Worm (Caenorhabditis elegans) whole organism, mixed stage, embryonic: ENCODE data around the gene srv-29.

ENCODE experiments used
- ceh-39 ChIP-seq: fragments of 150-350 bp; optimal IDR thresholded peaks from 2 replicates; lab custom pipeline; 2014; ENCODE audit warnings: missing biosample characterization, missing genetic modification characterization
- ceh-43 ChIP-seq: fragments of 200-800 bp; sonication (Bioruptor generic); optimal IDR thresholded peaks from 2 replicates; lab custom pipeline; 2018; ENCODE audit warnings: mild to moderate bottlenecking, missing genetic modification characterization, moderate library complexity, missing compliant biosample characterization
- drap-1 ChIP-seq: fragments of 200-800 bp; sonication (Bioruptor generic); optimal IDR thresholded peaks from 3 replicates; lab custom pipeline; 2018; ENCODE audit warnings: mild to moderate bottlenecking, missing genetic modification characterization, missing compliant biosample characterization
- elt-1 ChIP-seq: sonication (generic microtip); optimal IDR thresholded peaks from 2 replicates; lab custom pipeline; 2017; ENCODE audit warnings: missing genetic modification characterization, mild to moderate bottlenecking, missing compliant biosample characterization, antibody characterized with exemption, moderate library complexity, borderline replicate concordance; ENCODE audit not compliant: insufficient read depth
- elt-3 ChIP-seq: fragments of 150-350 bp; optimal IDR thresholded peaks from 2 replicates; lab custom pipeline; 2014; ENCODE audit warnings: missing biosample characterization, missing genetic modification characterization
- hlh-1 ChIP-seq: fragments of 150-350 bp; optimal IDR thresholded peaks from 2 replicates; lab custom pipeline; 2014; ENCODE audit warnings: missing biosample characterization, missing genetic modification reagents, missing genetic modification characterization
- lin-13 ChIP-seq: fragments of 150-350 bp; optimal IDR thresholded peaks from 2 replicates; lab custom pipeline; 2014; ENCODE audit warnings: missing biosample characterization, missing genetic modification characterization
- mab-5 ChIP-seq: fragments of 150-350 bp; optimal IDR thresholded peaks from 2 replicates; lab custom pipeline; 2014; ENCODE audit warnings: missing biosample characterization, missing genetic modification characterization
- nhr-12 ChIP-seq: fragments of 150-350 bp; optimal IDR thresholded peaks from 2 replicates; lab custom pipeline; 2014; ENCODE audit warnings: missing biosample characterization, missing genetic modification characterization
- snpc-4 ChIP-seq: fragments of 150-350 bp; optimal IDR thresholded peaks from 2 replicates; lab custom pipeline; 2014; ENCODE audit warnings: missing biosample characterization, missing genetic modification characterization
- sptf-1 ChIP-seq: sonication (generic microtip); optimal IDR thresholded peaks from 2 replicates; lab custom pipeline; 2017; ENCODE audit warnings: mild to moderate bottlenecking, missing genetic modification characterization, moderate library complexity, missing compliant biosample characterization
- unc-39 ChIP-seq: fragments of 150-350 bp; optimal IDR thresholded peaks from 2 replicates; lab custom pipeline; 2014; ENCODE audit warnings: missing biosample characterization, missing genetic modification characterization
- unc-62 ChIP-seq: fragments of 150-350 bp; optimal IDR thresholded peaks from 2 replicates; lab custom pipeline; 2014; ENCODE audit warnings: missing biosample characterization, missing genetic modification reagents, missing genetic modification characterization
- ztf-11 ChIP-seq: fragments of 150-350 bp; optimal IDR thresholded peaks from 2 replicates; lab custom pipeline; 2014; ENCODE audit warnings: missing biosample characterization, missing genetic modification characterization

DNA sequence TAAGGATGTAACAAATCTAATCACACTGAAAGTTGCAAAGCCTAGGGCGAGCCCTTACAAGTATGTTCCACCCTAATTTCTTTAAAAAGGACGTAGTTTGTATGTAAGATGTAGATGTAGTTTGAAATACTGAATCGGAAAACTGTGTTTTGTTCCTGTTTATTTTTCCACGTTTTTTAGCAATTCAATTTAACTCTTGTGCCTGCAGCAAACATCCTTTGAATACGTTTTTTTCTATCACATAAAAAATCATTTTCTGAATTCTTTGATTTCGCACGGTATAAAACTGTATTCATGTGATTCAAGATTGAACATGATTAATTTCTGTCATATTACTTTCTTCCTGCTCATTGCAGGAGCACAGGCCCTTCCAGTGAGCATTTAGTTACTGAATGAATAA, 26.4 kb downstream of the srv-29 start, which contains the start of gene F58F9.9:
- TF ChIP-seq ztf-11 (tag; lab: Kevin White, UChicago) (no peak), unc-39 (no peak), elt-1 (tag; lab: Kevin White, UChicago) (no peak), unc-62 (GFP tag; lab: Kevin White, UChicago) (no peak), ceh-43 (GFP tag; lab: Kevin White, UChicago) (no peak), sptf-1 (tag; lab: Kevin White, UChicago) (no peak), hlh-1 (tag; lab: Kevin White, UChicago) (no peak), mab-5 (tag; lab: Kevin White, UChicago) (no peak), elt-3 (tag; lab: Kevin White, UChicago) (no peak), snpc-4 (tag; lab: Kevin White, UChicago) (no peak), nhr-12 (tag; lab: Kevin White, UChicago) (no peak), ceh-39 (tag; lab: Kevin White, UChicago) (no peak), drap-1 (GFP tag; lab: Kevin White, UChicago) (no peak), lin-13 (tag; lab: Kevin White, UChicago) (no peak)
